Worm (Caenorhabditis elegans): ENCODE results near the gene C45B11.9.

The C45B11.9 gene

ce11 chrV:11039379-11039954 lies 653 bp upstream of the C45B11.9 start, which contains the start of gene pak-2 (continued):
- TF ChIP-seq egl-27 (tag; optimal IDR thresholded peaks at IDR 0.05) (no peak), lin-15B (tag; optimal IDR thresholded peaks at IDR 0.05) (peak; percentile 43), ceh-63 (GFP tag; optimal IDR thresholded peaks at IDR 0.05) (peak; percentile 87), egl-13 (tag; optimal IDR thresholded peaks at IDR 0.05) (peak; percentile 71), rnt-1 (tag; optimal IDR thresholded peaks at IDR 0.05) (peak; percentile 88), ama-1 (optimal IDR thresholded peaks at IDR 0.05) (no peak), snpc-4 (tag; optimal IDR thresholded peaks at IDR 0.05) (peak; percentile 37), ceh-8 (GFP tag; optimal IDR thresholded peaks at IDR 0.05) (no peak), aly-2 (tag; optimal IDR thresholded peaks at IDR 0.05) (peak; percentile 53), mef-2 (tag; optimal IDR thresholded peaks at IDR 0.05) (no peak), lsy-2 (tag; optimal IDR thresholded peaks at IDR 0.05) (peak; percentile 73 to 91), C04F5.9 (tag; optimal IDR thresholded peaks at IDR 0.05) (peak; percentile 70), nhr-77 (tag; optimal IDR thresholded peaks at IDR 0.05) (peak; percentile 90), pag-3 (tag; optimal IDR thresholded peaks at IDR 0.05; ENCODE audit: borderline replicate concordance, insufficient read depth) (no peak), jun-1 (tag; optimal IDR thresholded peaks at IDR 0.05) (no peak), lin-35 (GFP tag; optimal IDR thresholded peaks at IDR 0.05) (peak; percentile 74 to 89), nhr-85 (tag) (peak; percentile 94), hlh-4 (tag; optimal IDR thresholded peaks at IDR 0.05) (peak; percentile 39), xbp-1 (tag; optimal IDR thresholded peaks at IDR 0.05) (peak; percentile 83), vab-15 (tag; optimal IDR thresholded peaks at IDR 0.05) (peak; percentile 91), tlp-1 (tag; optimal IDR thresholded peaks at IDR 0.05) (no peak), snu-23 (GFP tag; optimal IDR thresholded peaks at IDR 0.05) (peak; percentile 91), fkh-4 (tag; optimal IDR thresholded peaks at IDR 0.05; ENCODE audit: borderline replicate concordance) (peak; percentile 85), ceh-90 (tag; optimal IDR thresholded peaks at IDR 0.05) (peak; percentile 64), efl-1 (optimal IDR thresholded peaks at IDR 0.05) (peak; percentile 78 to 84), efl-1 (GFP tag; optimal IDR thresholded peaks at IDR 0.05 in 1 of 2) (peak; percentile 69 to 96), grh-1 (GFP tag; IDR thresholded peaks at IDR 0.05) (peak; percentile 31; the same call in 1 of the 2 replicates), nhr-20 (tag; optimal IDR thresholded peaks at IDR 0.05) (peak; percentile 90), mab-9 (GFP tag; IDR thresholded peaks at IDR 0.05) (peak; percentile 53; the same call in 1 of the 2 replicates), zag-1 (tag; optimal IDR thresholded peaks at IDR 0.05) (peak; percentile 31), swsn-7 (tag; optimal IDR thresholded peaks at IDR 0.05) (peak; percentile 80), sptf-1 (tag; optimal IDR thresholded peaks at IDR 0.05) (no peak), pax-3 (tag; optimal IDR thresholded peaks at IDR 0.05) (peak; percentile 94), F16B12.6 (tag; optimal IDR thresholded peaks at IDR 0.05) (no peak), lin-39 (tag; optimal IDR thresholded peaks at IDR 0.05) (peak; percentile 37), skn-1 (tag; optimal IDR thresholded peaks at IDR 0.05) (peak; percentile 38), C34B4.2 (tag; optimal IDR thresholded peaks at IDR 0.05) (no peak), nhr-12 (tag; optimal IDR thresholded peaks at IDR 0.05) (no peak), Y116A8C.19 (tag; optimal IDR thresholded peaks at IDR 0.05; ENCODE audit: borderline replicate concordance) (no peak), nhr-76 (tag; optimal IDR thresholded peaks at IDR 0.05) (no peak), dsc-1 (tag; optimal IDR thresholded peaks at IDR 0.05) (peak; percentile 85), blmp-1 (tag; optimal IDR thresholded peaks at IDR 0.05) (peak; percentile 75), lin-13 (GFP tag; optimal IDR thresholded peaks at IDR 0.05) (peak; percentile 74), unc-130 (tag; optimal IDR thresholded peaks at IDR 0.05) (peak; percentile 11)

- TF ChIP-seq nhr-85 (tag) (no peak), unc-98 (GFP tag; IDR thresholded peaks at IDR 0.05) (no peak), mdl-1 (tag; optimal IDR thresholded peaks at IDR 0.05) (no peak), dsc-1 (tag; optimal IDR thresholded peaks at IDR 0.05) (no peak), pax-3 (tag; optimal IDR thresholded peaks at IDR 0.05) (no peak)
Measured at ce11 chrV:11040473-11040872, 353 bp downstream of the C45B11.9 start, which contains the start of gene C45B11.8. C45B11.8 (plus strand) TSS chrV:11040773.
